Fruit fly (Drosophila melanogaster) whole organism, embryonic: Measurements from ENCODE around the gene faf.

ENCODE experiments used
- BEAF-32 ChIP-seq: fragments of 200-800 bp; sonication (Bioruptor generic); optimal IDR thresholded peaks from 3 replicates; lab custom pipeline; 2017; ENCODE audit warnings: missing biosample characterization, missing genetic modification characterization, mild to moderate bottlenecking, moderate library complexity, missing genetic modification reagents
- Bgb ChIP-seq: fragments of 200-800 bp; sonication (Bioruptor generic); IDR thresholded peaks from 2 replicates; pipeline ENCODE4 v1.3.6; 2022; ENCODE audit warnings: missing biosample characterization, missing genetic modification characterization; ENCODE audit not compliant: partially characterized antibody
- CG10462 ChIP-seq: fragments of 200-800 bp; sonication (Bioruptor generic); optimal IDR thresholded peaks from 2 replicates; lab custom pipeline; 2016; ENCODE audit warnings: missing biosample characterization, missing genetic modification characterization
- CG12155 ChIP-seq: fragments of 200-800 bp; sonication (Bioruptor generic); optimal IDR thresholded peaks from 3 replicates; lab custom pipeline; 2016; ENCODE audit warnings: missing biosample characterization, missing genetic modification characterization
- CG1233 ChIP-seq: fragments of 200-800 bp; sonication (Bioruptor generic); optimal IDR thresholded peaks from 4 replicates; lab custom pipeline; 2018; ENCODE audit warnings: missing biosample characterization, mild to moderate bottlenecking, missing genetic modification characterization
- CG13424 ChIP-seq: fragments of 200-800 bp; sonication (Bioruptor generic); optimal IDR thresholded peaks from 2 replicates; lab custom pipeline; 2019; ENCODE audit warnings: missing biosample characterization, mild to moderate bottlenecking, missing genetic modification characterization, moderate library complexity
- CG15479 ChIP-seq: fragments of 200-800 bp; sonication (Bioruptor generic); optimal IDR thresholded peaks from 3 replicates; lab custom pipeline; 2019; ENCODE audit warnings: missing biosample characterization, mild to moderate bottlenecking, missing genetic modification characterization, moderate library complexity
- CG16813 ChIP-seq: fragments of 200-800 bp; sonication (Bioruptor generic); IDR thresholded peaks from 3 replicates; pipeline ENCODE4 v1.3.6; 2022; ENCODE audit warnings: missing biosample characterization, missing genetic modification characterization; ENCODE audit not compliant: partially characterized antibody
- CG17829 ChIP-seq: fragments of 200-800 bp; optimal IDR thresholded peaks from 2 replicates; lab custom pipeline; 2019; ENCODE audit warnings: missing biosample characterization, mild to moderate bottlenecking, missing genetic modification characterization, moderate library complexity
- CG33213 ChIP-seq: fragments of 200-800 bp; sonication (Bioruptor generic); optimal IDR thresholded peaks from 3 replicates; lab custom pipeline; 2016; ENCODE audit warnings: missing biosample characterization, missing genetic modification characterization
- CG6689 ChIP-seq: fragments of 200-800 bp; sonication (Bioruptor generic); IDR thresholded peaks from 2 replicates; pipeline ENCODE4 v1.3.6; 2022; ENCODE audit warnings: missing biosample characterization, missing genetic modification characterization
- CG9797 ChIP-seq: fragments of 200-800 bp; sonication (Bioruptor generic); optimal IDR thresholded peaks from 3 replicates; lab custom pipeline; 2018; ENCODE audit warnings: missing biosample characterization, mild to moderate bottlenecking, missing genetic modification characterization
- Chrac-16 ChIP-seq: fragments of 200-800 bp; sonication (Bioruptor generic); optimal IDR thresholded peaks from 3 replicates; lab custom pipeline; 2016; ENCODE audit warnings: missing biosample characterization, missing genetic modification characterization
- CkIIα-i1 ChIP-seq: fragments of 200-800 bp; sonication (Bioruptor generic); IDR thresholded peaks from 2 replicates; pipeline ENCODE4 v1.3.6; 2022; ENCODE audit warnings: missing biosample characterization, missing genetic modification characterization
- Dip3 ChIP-seq: fragments of 200-800 bp; sonication (Bioruptor generic); optimal IDR thresholded peaks from 3 replicates; lab custom pipeline; 2016; ENCODE audit warnings: missing biosample characterization, missing genetic modification characterization
- Dref ChIP-seq: fragments of 200-800 bp; sonication (Bioruptor generic); IDR thresholded peaks from 2 replicates; pipeline ENCODE4 v1.3.6; 2022; ENCODE audit warnings: missing biosample characterization, missing genetic modification characterization
- E2f2 ChIP-seq: fragments of 200-800 bp; sonication (Bioruptor generic); IDR thresholded peaks from 2 replicates; pipeline ENCODE4 v1.3.6; 2022; ENCODE audit warnings: missing biosample characterization, missing genetic modification characterization
- H15 ChIP-seq: fragments of 200-800 bp; sonication (Bioruptor generic); IDR thresholded peaks from 3 replicates; pipeline ENCODE4 v1.3.6; 2022; ENCODE audit warnings: missing biosample characterization, missing genetic modification characterization
- Lhr ChIP-seq: fragments of 200-800 bp; sonication (Bioruptor generic); optimal IDR thresholded peaks from 3 replicates; lab custom pipeline; 2017; ENCODE audit warnings: mild to moderate bottlenecking, missing biosample characterization, missing genetic modification reagents, missing genetic modification characterization
- MBD-R2 ChIP-seq: fragments of 200-800 bp; sonication (Bioruptor generic); IDR thresholded peaks from 2 replicates; pipeline ENCODE4 v1.3.6; 2022; ENCODE audit warnings: missing biosample characterization, missing genetic modification characterization
- MTF-1 ChIP-seq: fragments of 200-800 bp; sonication (Bioruptor generic); optimal IDR thresholded peaks from 2 replicates; lab custom pipeline; 2018; ENCODE audit warnings: missing biosample characterization, mild to moderate bottlenecking, missing genetic modification characterization, borderline replicate concordance
- Myb ChIP-seq: fragments of 200-800 bp; sonication (Bioruptor generic); optimal IDR thresholded peaks from 2 replicates; lab custom pipeline; 2016; ENCODE audit warnings: missing biosample characterization, missing genetic modification characterization
- NC2β ChIP-seq: fragments of 200-800 bp; sonication (Bioruptor generic); optimal IDR thresholded peaks from 2 replicates; lab custom pipeline; 2016; ENCODE audit warnings: missing biosample characterization, missing genetic modification characterization
- Opbp ChIP-seq: fragments of 200-800 bp; sonication (Bioruptor generic); IDR thresholded peaks from 3 replicates; pipeline ENCODE4 v1.3.6; 2022; ENCODE audit warnings: missing biosample characterization, missing genetic modification characterization; ENCODE audit not compliant: partially characterized antibody
- Sry-β ChIP-seq: fragments of 200-800 bp; sonication (Bioruptor generic); optimal IDR thresholded peaks from 2 replicates; lab custom pipeline; 2018; ENCODE audit warnings: missing biosample characterization, mild to moderate bottlenecking, missing genetic modification characterization, moderate library complexity
- Xbp1 ChIP-seq: fragments of 200-800 bp; sonication (Bioruptor generic); optimal IDR thresholded peaks from 3 replicates; lab custom pipeline; 2016; ENCODE audit warnings: missing biosample characterization, mild to moderate bottlenecking, missing genetic modification characterization
- az2 ChIP-seq: fragments of 200-800 bp; sonication (Bioruptor generic); optimal IDR thresholded peaks from 3 replicates; lab custom pipeline; 2016; ENCODE audit warnings: missing biosample characterization, missing genetic modification characterization
- chif ChIP-seq, 2 experiments: fragments of 200-800 bp; sonication (Bioruptor generic); optimal IDR thresholded peaks; 3 replicates each; lab custom pipeline; 2016; ENCODE audit warnings: missing biosample characterization in 2 of 2, missing genetic modification characterization in 2 of 2
- crc ChIP-seq: fragments of 200-800 bp; sonication (Bioruptor generic); optimal IDR thresholded peaks from 2 replicates; lab custom pipeline; 2016; ENCODE audit warnings: missing biosample characterization, missing genetic modification characterization
- croc ChIP-seq: fragments of 200-800 bp; sonication (Bioruptor generic); conservative IDR thresholded peaks from 3 replicates; pipeline ENCODE4 v1.3.6; 2022; ENCODE audit warnings: missing biosample characterization, missing genetic modification characterization
- crp ChIP-seq, 2 experiments: fragments of 200-800 bp; sonication (Bioruptor generic); optimal IDR thresholded peaks; 2 replicates in 1 of 2; 3 replicates in 1 of 2; lab custom pipeline; 2017; ENCODE audit warnings: missing biosample characterization in 2 of 2, missing genetic modification characterization in 2 of 2, mild to moderate bottlenecking in 1 of 2, moderate library complexity in 1 of 2
- cwo ChIP-seq: fragments of 200-800 bp; sonication (Bioruptor generic); optimal IDR thresholded peaks from 3 replicates; lab custom pipeline; 2017; ENCODE audit warnings: missing biosample characterization, missing genetic modification characterization, mild to moderate bottlenecking, moderate library complexity, missing genetic modification reagents
- dpn ChIP-seq, 2 experiments: fragments of 200-800 bp; sonication (Bioruptor generic); optimal IDR thresholded peaks; 3 replicates each; lab custom pipeline; 2016; ENCODE audit warnings: missing biosample characterization in 2 of 2, missing genetic modification characterization in 2 of 2
- gcm ChIP-seq: fragments of 200-800 bp; sonication (Bioruptor generic); optimal IDR thresholded peaks from 2 replicates; lab custom pipeline; 2019; ENCODE audit warnings: missing biosample characterization, mild to moderate bottlenecking, missing genetic modification characterization, moderate library complexity
- gem ChIP-seq: fragments of 200-800 bp; sonication (Bioruptor generic); optimal IDR thresholded peaks from 2 replicates; lab custom pipeline; 2019; ENCODE audit warnings: missing biosample characterization, mild to moderate bottlenecking, missing genetic modification characterization, moderate library complexity
- gsb ChIP-seq: fragments of 200-800 bp; sonication (Bioruptor generic); IDR thresholded peaks from 2 replicates; pipeline ENCODE4 v1.3.6; 2022; ENCODE audit warnings: missing biosample characterization, missing genetic modification characterization
- ham ChIP-seq: fragments of 200-800 bp; sonication (Bioruptor generic); IDR thresholded peaks from 2 replicates; pipeline ENCODE4 v1.3.6; 2022; ENCODE audit warnings: missing biosample characterization, missing genetic modification characterization
- hbn ChIP-seq: fragments of 200-800 bp; sonication (Bioruptor generic); IDR thresholded peaks from 2 replicates; pipeline ENCODE4 v1.3.6; 2022; ENCODE audit warnings: missing biosample characterization, missing genetic modification characterization; ENCODE audit not compliant: partially characterized antibody
- ind ChIP-seq: fragments of 200-800 bp; sonication (Bioruptor generic); optimal IDR thresholded peaks from 3 replicates; lab custom pipeline; 2016; ENCODE audit warnings: missing biosample characterization, missing genetic modification characterization
- mam ChIP-seq: fragments of 200-800 bp; sonication (Bioruptor generic); optimal IDR thresholded peaks from 3 replicates; lab custom pipeline; 2016; ENCODE audit warnings: missing biosample characterization, missing genetic modification characterization
- p53 ChIP-seq: fragments of 200-800 bp; sonication (Bioruptor generic); optimal IDR thresholded peaks from 2 replicates; lab custom pipeline; 2016; ENCODE audit warnings: missing biosample characterization, missing genetic modification characterization
- pfk ChIP-seq: fragments of 200-800 bp; sonication (Bioruptor generic); optimal IDR thresholded peaks from 2 replicates; lab custom pipeline; 2018; ENCODE audit warnings: missing biosample characterization, mild to moderate bottlenecking, missing genetic modification characterization, moderate library complexity
- so ChIP-seq: fragments of 200-800 bp; sonication (Bioruptor generic); IDR thresholded peaks from 3 replicates; pipeline ENCODE4 v1.3.6; 2022; ENCODE audit warnings: missing biosample characterization, missing genetic modification characterization
- sr ChIP-seq: fragments of 200-800 bp; sonication (Bioruptor generic); IDR thresholded peaks from 3 replicates; pipeline ENCODE4 v1.3.6; 2022; ENCODE audit warnings: missing biosample characterization, missing genetic modification characterization
- toy ChIP-seq: fragments of 200-800 bp; sonication (Bioruptor generic); IDR thresholded peaks from 2 replicates; pipeline ENCODE4 v1.3.6; 2022; ENCODE audit warnings: missing biosample characterization, missing genetic modification characterization
- trh ChIP-seq: fragments of 200-800 bp; sonication (Bioruptor generic); optimal IDR thresholded peaks from 2 replicates; lab custom pipeline; 2016; ENCODE audit warnings: missing biosample characterization, missing genetic modification characterization
- unc-4 ChIP-seq: fragments of 200-800 bp; sonication (Bioruptor generic); IDR thresholded peaks from 2 replicates; pipeline ENCODE4 v1.3.6; 2022; ENCODE audit warnings: missing biosample characterization, missing genetic modification characterization; ENCODE audit not compliant: partially characterized antibody
- vfl ChIP-seq: fragments of 200-800 bp; sonication (Bioruptor generic); optimal IDR thresholded peaks from 2 replicates; lab custom pipeline; 2016; ENCODE audit warnings: missing biosample characterization, missing genetic modification characterization

The faf gene

DNA sequence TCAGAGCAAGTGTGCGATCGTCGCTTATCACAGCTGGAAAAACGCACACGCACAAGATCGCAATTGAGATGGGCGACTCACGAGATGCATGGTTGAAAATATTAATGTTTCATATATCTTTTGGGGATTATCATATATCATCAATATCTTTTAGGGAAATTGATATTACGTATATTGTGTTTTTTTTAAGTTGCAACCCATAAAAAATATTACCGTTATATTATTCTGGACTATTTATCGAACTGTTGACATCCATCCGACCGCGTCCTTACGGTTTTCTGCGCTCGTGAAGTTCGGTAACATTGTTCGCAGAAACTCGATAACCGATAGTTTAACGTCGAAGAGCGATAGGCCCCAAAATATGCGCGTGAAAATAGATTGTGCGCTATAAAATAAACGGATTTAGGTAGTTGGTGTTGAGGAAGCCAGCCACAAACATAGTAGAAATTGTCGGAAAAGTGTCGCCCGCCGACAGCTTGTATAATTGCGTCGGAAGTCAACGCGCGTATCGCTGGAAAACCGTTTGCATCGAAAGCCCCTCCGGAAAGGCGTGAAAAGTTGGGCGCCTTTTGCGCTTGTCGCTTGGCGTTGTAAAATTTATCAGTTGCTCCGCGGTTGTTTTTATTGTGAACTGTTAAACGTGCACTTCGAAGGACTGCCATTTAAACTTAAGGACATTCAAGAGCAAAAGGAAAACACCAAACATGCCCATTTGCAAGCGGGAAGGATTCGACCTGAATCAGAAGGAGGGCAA is 17.0 kb downstream of the faf start, which contains the start of the genes Mccc1 and Acf (continued):
- TF ChIP-seq chif (GFP tag; optimal IDR thresholded peaks at IDR 0.05; lab: Kevin White, UChicago) (peak in 1 of 2 experiments; percentile 31), Bgb (GFP tag; lab: Robert Waterston, UW) (peak; percentile 54; the same call in 1 of the 2 replicates), crc (GFP tag; lab: Kevin White, UChicago) (peak; percentile 33), hbn (GFP tag; lab: Robert Waterston, UW) (peak; percentile 64), NC2β (GFP tag; lab: Kevin White, UChicago) (peak; percentile 55), croc (GFP tag; lab: Robert Waterston, UW) (no peak), CG10462 (GFP tag; lab: Kevin White, UChicago) (peak; percentile 71), CG17829 (tag; lab: Kevin White, UChicago) (peak; percentile 59), CG9797 (peak; percentile 69), BEAF-32 (GFP tag; lab: Kevin White, UChicago) (peak; percentile 76), Dip3 (GFP tag; lab: Kevin White, UChicago) (peak; percentile 26), gsb (GFP tag; lab: Robert Waterston, UW) (no peak), Opbp (GFP tag; lab: Robert Waterston, UW) (peak; percentile 62; the same call in 2 of the 3 replicates), pfk (no peak), CG16813 (GFP tag; lab: Robert Waterston, UW) (peak; percentile 41; the same call in 1 of the 3 replicates), toy (GFP tag; lab: Robert Waterston, UW) (no peak), H15 (no peak), sr (GFP tag; lab: Robert Waterston, UW) (no peak), E2f2 (GFP tag; lab: Robert Waterston, UW) (peak; percentile 42), ind (GFP tag; lab: Kevin White, UChicago) (peak; percentile 10), az2 (GFP tag; lab: Kevin White, UChicago) (peak; percentile 41), CG1233 (GFP tag; lab: Kevin White, UChicago) (no peak), CG6689 (GFP tag; lab: Robert Waterston, UW) (peak; percentile 31; the same call in 1 of the 2 replicates), mam (peak; percentile 60), vfl (peak; percentile 14), p53 (GFP tag; lab: Kevin White, UChicago) (no peak), CG33213 (GFP tag; lab: Kevin White, UChicago) (peak; percentile 44), MBD-R2 (GFP tag; lab: Robert Waterston, UW) (peak; percentile 35; the same call in 1 of the 2 replicates), so (0 out of 3 replicates have a peak, but pooled peaks have one; percentile 38), Xbp1 (GFP tag; lab: Kevin White, UChicago) (no peak), unc-4 (GFP tag; lab: Robert Waterston, UW) (peak; percentile 57; the same call in 1 of the 2 replicates), Chrac-16 (peak; percentile 42), dpn (GFP tag; optimal IDR thresholded peaks at IDR 0.05; lab: Kevin White, UChicago) (peak; percentile 42 to 51), CkIIα-i1 (GFP tag; lab: Robert Waterston, UW) (no peak), Sry-β (GFP tag; lab: Kevin White, UChicago) (peak; percentile 19), CG12155 (GFP tag; lab: Kevin White, UChicago) (peak; percentile 37), crp (GFP tag; optimal IDR thresholded peaks at IDR 0.05; lab: Kevin White, UChicago) (peak in 1 of 2 experiments; percentile 56), trh (GFP tag; lab: Kevin White, UChicago) (no peak), gem (no peak), ham (GFP tag; lab: Robert Waterston, UW) (no peak), Myb (GFP tag; lab: Kevin White, UChicago) (peak; percentile 74), CG13424 (tag; lab: Kevin White, UChicago) (no peak), Lhr (no peak), gcm (no peak), Dref (peak; percentile 71), CG15479 (GFP tag; lab: Kevin White, UChicago) (no peak), cwo (GFP tag; lab: Kevin White, UChicago) (no peak), MTF-1 (GFP tag; lab: Kevin White, UChicago) (no peak)
